Fruit fly (Drosophila melanogaster) whole organism, embryonic: ENCODE measurements around the gene CG6843.
A peak's percentile ranks its signal among the peaks of the same experiment; 100 is the strongest.

ENCODE experiments used
- Adf1 ChIP-seq: fragments of 200-800 bp; sonication (Bioruptor generic); IDR thresholded peaks from 2 replicates; pipeline ENCODE4 v1.3.6; 2022; ENCODE audit warnings: missing biosample characterization, missing genetic modification characterization
- BtbVII ChIP-seq: fragments of 200-800 bp; sonication (Bioruptor generic); optimal IDR thresholded peaks from 3 replicates; lab custom pipeline; 2017; ENCODE audit warnings: missing biosample characterization, mild to moderate bottlenecking, missing genetic modification characterization
- CG10209 ChIP-seq: fragments of 200-800 bp; sonication (Bioruptor generic); optimal IDR thresholded peaks from 3 replicates; lab custom pipeline; 2017; ENCODE audit warnings: missing biosample characterization, mild to moderate bottlenecking, missing genetic modification characterization, missing genetic modification reagents
- CG10431 ChIP-seq: fragments of 200-800 bp; sonication (Bioruptor generic); optimal IDR thresholded peaks from 3 replicates; lab custom pipeline; 2018; ENCODE audit warnings: missing biosample characterization, mild to moderate bottlenecking, missing genetic modification characterization
- CG10565 ChIP-seq: fragments of 200-800 bp; sonication (Bioruptor generic); optimal IDR thresholded peaks from 3 replicates; lab custom pipeline; 2016; ENCODE audit warnings: missing biosample characterization, mild to moderate bottlenecking, missing genetic modification characterization
- CG12104 ChIP-seq: fragments of 200-800 bp; sonication (Bioruptor generic); optimal IDR thresholded peaks from 3 replicates; lab custom pipeline; 2016; ENCODE audit warnings: missing biosample characterization, missing genetic modification characterization
- CG12391 ChIP-seq: fragments of 200-800 bp; sonication (Bioruptor generic); optimal IDR thresholded peaks from 3 replicates; lab custom pipeline; 2018; ENCODE audit warnings: missing biosample characterization, mild to moderate bottlenecking, missing genetic modification characterization, moderate library complexity
- CG13424 ChIP-seq: fragments of 200-800 bp; sonication (Bioruptor generic); optimal IDR thresholded peaks from 2 replicates; lab custom pipeline; 2019; ENCODE audit warnings: missing biosample characterization, mild to moderate bottlenecking, missing genetic modification characterization, moderate library complexity
- CG13775 ChIP-seq: fragments of 200-800 bp; sonication (Bioruptor generic); optimal IDR thresholded peaks from 3 replicates; lab custom pipeline; 2017; ENCODE audit warnings: missing biosample characterization, mild to moderate bottlenecking, missing genetic modification characterization
- CG14014 ChIP-seq: fragments of 200-800 bp; sonication (Bioruptor generic); IDR thresholded peaks from 2 replicates; pipeline ENCODE4 v1.3.6; 2022; ENCODE audit warnings: missing biosample characterization, missing genetic modification characterization
- CG14860 ChIP-seq: fragments of 200-800 bp; sonication (Bioruptor generic); IDR thresholded peaks from 3 replicates; pipeline ENCODE4 v1.3.6; 2022; ENCODE audit warnings: missing biosample characterization, missing genetic modification characterization; ENCODE audit not compliant: partially characterized antibody
- CG15011 ChIP-seq: fragments of 200-800 bp; sonication (Bioruptor generic); optimal IDR thresholded peaks from 3 replicates; lab custom pipeline; 2018; ENCODE audit warnings: missing biosample characterization, mild to moderate bottlenecking, missing genetic modification characterization
- CG15479 ChIP-seq: fragments of 200-800 bp; sonication (Bioruptor generic); optimal IDR thresholded peaks from 3 replicates; lab custom pipeline; 2019; ENCODE audit warnings: missing biosample characterization, mild to moderate bottlenecking, missing genetic modification characterization, moderate library complexity
- CG1603 ChIP-seq: fragments of 200-800 bp; sonication (Bioruptor generic); optimal IDR thresholded peaks from 2 replicates; lab custom pipeline; 2019; ENCODE audit warnings: missing biosample characterization, mild to moderate bottlenecking, missing genetic modification characterization, moderate library complexity
- CG17568 ChIP-seq: fragments of 200-800 bp; sonication (Bioruptor generic); optimal IDR thresholded peaks from 2 replicates; lab custom pipeline; 2018; ENCODE audit warnings: missing biosample characterization, mild to moderate bottlenecking, missing genetic modification characterization, moderate library complexity
- CG2116 ChIP-seq: fragments of 200-800 bp; sonication (Bioruptor generic); optimal IDR thresholded peaks from 3 replicates; lab custom pipeline; 2018; ENCODE audit warnings: missing biosample characterization, mild to moderate bottlenecking, missing genetic modification characterization
- CG2889 ChIP-seq: fragments of 200-800 bp; sonication (Bioruptor generic); IDR thresholded peaks from 3 replicates; pipeline ENCODE4 v1.3.6; 2022; ENCODE audit warnings: missing biosample characterization, missing genetic modification characterization
- CG30020 ChIP-seq: fragments of 200-800 bp; optimal IDR thresholded peaks from 2 replicates; lab custom pipeline; 2019; ENCODE audit warnings: missing biosample characterization, mild to moderate bottlenecking, missing genetic modification characterization, moderate library complexity
- CG3407 ChIP-seq: fragments of 200-800 bp; sonication (Bioruptor generic); optimal IDR thresholded peaks from 2 replicates; lab custom pipeline; 2018; ENCODE audit warnings: missing biosample characterization, mild to moderate bottlenecking, missing genetic modification characterization
- CG4328 ChIP-seq: fragments of 200-800 bp; sonication (Bioruptor generic); optimal IDR thresholded peaks from 3 replicates; lab custom pipeline; 2017; ENCODE audit warnings: missing biosample characterization, missing genetic modification reagents, missing genetic modification characterization
- CG5953 ChIP-seq: fragments of 200-800 bp; sonication (Bioruptor generic); IDR thresholded peaks from 2 replicates; pipeline ENCODE4 v1.3.6; 2022; ENCODE audit warnings: missing biosample characterization, missing genetic modification characterization
- CG6175 ChIP-seq: fragments of 200-800 bp; sonication (Bioruptor generic); IDR thresholded peaks from 3 replicates; pipeline ENCODE4 v1.3.6; 2022; ENCODE audit warnings: missing biosample characterization, missing genetic modification characterization
- CG6854 ChIP-seq: fragments of 200-800 bp; sonication (Bioruptor generic); optimal IDR thresholded peaks from 3 replicates; lab custom pipeline; 2017; ENCODE audit warnings: missing biosample characterization, mild to moderate bottlenecking, missing genetic modification characterization
- Doc3 ChIP-seq: fragments of 200-800 bp; sonication (Bioruptor generic); IDR thresholded peaks from 3 replicates; pipeline ENCODE4 v1.3.6; 2022; ENCODE audit warnings: missing biosample characterization, missing genetic modification characterization; ENCODE audit not compliant: partially characterized antibody
- ERR ChIP-seq: fragments of 200-800 bp; sonication (Bioruptor generic); optimal IDR thresholded peaks from 2 replicates; lab custom pipeline; 2016; ENCODE audit warnings: missing biosample characterization, missing genetic modification characterization
- H2.0 ChIP-seq: fragments of 200-800 bp; sonication (Bioruptor generic); IDR thresholded peaks from 2 replicates; pipeline ENCODE4 v1.3.6; 2022; ENCODE audit warnings: missing biosample characterization, missing genetic modification characterization
- Hand ChIP-seq: fragments of 200-800 bp; sonication (Bioruptor generic); optimal IDR thresholded peaks from 2 replicates; lab custom pipeline; 2017; ENCODE audit warnings: mild to moderate bottlenecking, missing biosample characterization, missing genetic modification reagents, missing genetic modification characterization
- Meics ChIP-seq: fragments of 200-800 bp; sonication (Bioruptor generic); optimal IDR thresholded peaks from 2 replicates; lab custom pipeline; 2017; ENCODE audit warnings: missing biosample characterization, mild to moderate bottlenecking, missing genetic modification characterization
- PHDP ChIP-seq: fragments of 200-800 bp; sonication (Bioruptor generic); optimal IDR thresholded peaks from 3 replicates; lab custom pipeline; 2018; ENCODE audit warnings: missing biosample characterization, mild to moderate bottlenecking, missing genetic modification characterization, moderate library complexity
- Rx ChIP-seq: fragments of 200-800 bp; sonication (Bioruptor generic); IDR thresholded peaks from 2 replicates; pipeline ENCODE4 v1.3.6; 2022; ENCODE audit warnings: missing biosample characterization, missing genetic modification characterization
- Side ChIP-seq: fragments of 200-800 bp; sonication (Bioruptor generic); optimal IDR thresholded peaks from 2 replicates; lab custom pipeline; 2016; ENCODE audit warnings: missing biosample characterization, missing genetic modification characterization
- Sry-β ChIP-seq: fragments of 200-800 bp; sonication (Bioruptor generic); optimal IDR thresholded peaks from 2 replicates; lab custom pipeline; 2018; ENCODE audit warnings: missing biosample characterization, mild to moderate bottlenecking, missing genetic modification characterization, moderate library complexity
- ac ChIP-seq: fragments of 200-800 bp; sonication (Bioruptor generic); optimal IDR thresholded peaks from 3 replicates; lab custom pipeline; 2017; ENCODE audit warnings: missing biosample characterization, mild to moderate bottlenecking, missing genetic modification characterization
- chinmo ChIP-seq: fragments of 200-800 bp; sonication (Bioruptor generic); IDR thresholded peaks from 4 replicates; pipeline ENCODE4 v1.3.6; 2022; ENCODE audit warnings: missing biosample characterization, missing genetic modification characterization; ENCODE audit not compliant: partially characterized antibody
- da ChIP-seq: fragments of 200-800 bp; sonication (Bioruptor generic); optimal IDR thresholded peaks from 2 replicates; lab custom pipeline; 2016; ENCODE audit warnings: missing biosample characterization, missing genetic modification characterization
- dpn ChIP-seq, 2 experiments: fragments of 200-800 bp; sonication (Bioruptor generic); optimal IDR thresholded peaks; 3 replicates each; lab custom pipeline; 2016; ENCODE audit warnings: missing biosample characterization in 2 of 2, missing genetic modification characterization in 2 of 2
- fd102C ChIP-seq: fragments of 200-800 bp; sonication (Bioruptor generic); optimal IDR thresholded peaks from 2 replicates; lab custom pipeline; 2018; ENCODE audit warnings: missing biosample characterization, mild to moderate bottlenecking, missing genetic modification characterization, moderate library complexity
- fru ChIP-seq: fragments of >200 bp; optimal IDR thresholded peaks from 2 replicates; lab custom pipeline; 2017
- hth ChIP-seq: fragments of >200 bp; optimal IDR thresholded peaks from 2 replicates; lab custom pipeline; 2017; ENCODE audit warnings: inconsistent platforms
- kah ChIP-seq: fragments of 200-800 bp; sonication (Bioruptor generic); optimal IDR thresholded peaks from 2 replicates; lab custom pipeline; 2018; ENCODE audit warnings: missing biosample characterization, mild to moderate bottlenecking, missing genetic modification characterization
- lilli ChIP-seq: fragments of 200-800 bp; sonication (Bioruptor generic); optimal IDR thresholded peaks from 3 replicates; lab custom pipeline; 2016; ENCODE audit warnings: missing biosample characterization, missing genetic modification characterization
- mirr ChIP-seq: fragments of 200-800 bp; sonication (Bioruptor generic); optimal IDR thresholded peaks from 3 replicates; lab custom pipeline; 2018; ENCODE audit warnings: missing biosample characterization, mild to moderate bottlenecking, missing genetic modification characterization
- sima ChIP-seq: fragments of 200-800 bp; sonication (Bioruptor generic); optimal IDR thresholded peaks from 2 replicates; lab custom pipeline; 2016; ENCODE audit warnings: missing biosample characterization, missing genetic modification characterization
- so ChIP-seq: fragments of 200-800 bp; sonication (Bioruptor generic); IDR thresholded peaks from 3 replicates; pipeline ENCODE4 v1.3.6; 2022; ENCODE audit warnings: missing biosample characterization, missing genetic modification characterization
- sob ChIP-seq: fragments of 200-800 bp; sonication (Bioruptor generic); IDR thresholded peaks from 2 replicates; pipeline ENCODE4 v1.3.6; 2022; ENCODE audit warnings: missing biosample characterization, missing genetic modification characterization
- trem ChIP-seq: fragments of 200-800 bp; optimal IDR thresholded peaks from 3 replicates; lab custom pipeline; 2019; ENCODE audit warnings: missing biosample characterization, mild to moderate bottlenecking, missing genetic modification characterization, moderate library complexity
- tup ChIP-seq: fragments of 200-800 bp; sonication (Bioruptor generic); optimal IDR thresholded peaks from 2 replicates; lab custom pipeline; 2016; ENCODE audit warnings: missing biosample characterization, mild to moderate bottlenecking, missing genetic modification characterization, moderate library complexity
- vvl ChIP-seq: fragments of 200-800 bp; sonication (Bioruptor generic); IDR thresholded peaks from 2 replicates; pipeline ENCODE4 v1.3.6; 2022; ENCODE audit warnings: missing biosample characterization, missing genetic modification characterization
- wor ChIP-seq: fragments of 200-800 bp; sonication (Bioruptor generic); IDR thresholded peaks from 2 replicates; pipeline ENCODE4 v1.3.6; 2022; ENCODE audit warnings: missing biosample characterization, missing genetic modification characterization

The CG6843 gene

DNA sequence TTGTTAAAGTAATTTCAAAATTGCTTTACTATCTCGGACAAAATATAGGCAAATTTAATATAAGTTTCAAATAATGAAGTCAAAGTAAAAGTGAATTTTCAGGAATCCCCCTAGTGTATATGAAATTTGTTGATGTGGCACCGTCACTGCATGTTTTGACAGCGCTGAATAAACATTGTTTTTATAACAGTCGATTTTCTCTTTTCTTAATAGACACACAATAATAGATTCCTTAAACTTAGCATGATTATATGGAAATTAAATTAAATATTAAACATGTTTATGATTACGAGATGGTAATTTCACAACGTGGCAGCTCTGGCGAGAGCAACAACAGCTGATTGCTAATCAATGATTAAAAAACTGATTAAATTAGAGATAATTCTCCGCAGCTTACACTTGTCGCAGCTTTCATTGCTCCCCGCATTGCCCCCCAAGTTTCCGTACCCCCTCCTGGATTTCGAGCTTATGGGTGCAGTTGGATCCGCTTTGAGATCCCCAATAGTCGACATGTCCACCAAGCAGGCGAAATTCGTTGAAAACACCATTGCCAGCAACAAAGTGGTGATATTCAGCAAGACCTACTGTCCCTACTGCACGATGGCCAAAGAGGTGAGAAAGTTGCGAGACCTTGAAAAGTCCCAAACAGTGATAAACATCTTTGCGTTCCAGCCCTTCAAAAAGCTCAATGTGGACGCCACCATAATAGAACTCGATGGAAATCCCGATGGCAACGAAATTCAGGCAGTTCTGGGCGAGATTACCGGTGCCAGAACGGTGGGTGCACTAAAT, 32.2 kb upstream of the CG6843 start, which contains the start of gene Grx1 (continued):
- no peak for TF ChIP-seq Hand (GFP tag; lab: Kevin White, UChicago)
- TF ChIP-seq CG10431 (GFP tag; lab: Kevin White, UChicago): no peak
- no peak for TF ChIP-seq CG5953 (GFP tag; lab: Robert Waterston, UW)
- peak; percentile 10 for TF ChIP-seq mirr
- TF ChIP-seq fd102C (GFP tag; lab: Kevin White, UChicago): no peak
- TF ChIP-seq sima (GFP tag; lab: Kevin White, UChicago): no peak
- TF ChIP-seq Side (GFP tag; lab: Kevin White, UChicago): no peak
- TF ChIP-seq CG2116 (GFP tag; lab: Kevin White, UChicago): peak; percentile 66
- TF ChIP-seq CG13424 (tag; lab: Kevin White, UChicago): peak; percentile 68
- no peak for TF ChIP-seq Rx (GFP tag; lab: Robert Waterston, UW)
- no peak for TF ChIP-seq CG15479 (GFP tag; lab: Kevin White, UChicago)
- peak; percentile 77 for TF ChIP-seq CG12391
- peak; percentile 57 for TF ChIP-seq CG1603
- TF ChIP-seq CG4328 (GFP tag; lab: Kevin White, UChicago): peak; percentile 43
- no peak for TF ChIP-seq CG12104
- 0 out of 2 replicates have a peak, but pooled peaks have one; percentile 20 for TF ChIP-seq H2.0
- peak; percentile 67 for TF ChIP-seq BtbVII (GFP tag; lab: Kevin White, UChicago)
- no peak for TF ChIP-seq fru
- no peak for TF ChIP-seq wor
- TF ChIP-seq hth (lab: Kevin White, UChicago): no peak
- TF ChIP-seq CG14014 (GFP tag; lab: Robert Waterston, UW): no peak
- no peak for TF ChIP-seq Doc3
- peak; percentile 60 for TF ChIP-seq CG17568 (GFP tag; lab: Kevin White, UChicago)
- TF ChIP-seq Sry-β (GFP tag; lab: Kevin White, UChicago): no peak
- TF ChIP-seq lilli (GFP tag; lab: Kevin White, UChicago): peak; percentile 80
- no peak for TF ChIP-seq chinmo (GFP tag; lab: Robert Waterston, UW)
- peak; percentile 61 for TF ChIP-seq CG30020 (tag; lab: Kevin White, UChicago)
- no peak for TF ChIP-seq da (GFP tag; lab: Kevin White, UChicago)
- TF ChIP-seq CG2889: no peak
- no peak for TF ChIP-seq ac (GFP tag; lab: Kevin White, UChicago)
- TF ChIP-seq CG10209: peak; percentile 41
- no peak for TF ChIP-seq so (GFP tag; lab: Robert Waterston, UW)
- TF ChIP-seq dpn (GFP tag; optimal IDR thresholded peaks at IDR 0.05; lab: Kevin White, UChicago): peak; percentile 49 to 59
- TF ChIP-seq CG15011: peak; percentile 16
- TF ChIP-seq CG6175: no peak
- TF ChIP-seq CG3407 (GFP tag; lab: Kevin White, UChicago): peak; percentile 21
- no peak for TF ChIP-seq CG14860 (GFP tag; lab: Robert Waterston, UW)
- no peak for TF ChIP-seq ERR
- TF ChIP-seq sob: peak; percentile 33; the same call in 1 of the 2 replicates
- peak; percentile 5 for TF ChIP-seq kah (GFP tag; lab: Kevin White, UChicago)
- TF ChIP-seq CG6854 (GFP tag; lab: Kevin White, UChicago): no peak
- TF ChIP-seq CG10565: no peak
- TF ChIP-seq Adf1 (GFP tag; lab: Robert Waterston, UW): no peak; the same call in 1 of the 2 replicates
- TF ChIP-seq PHDP (tag; lab: Kevin White, UChicago): peak; percentile 76
- TF ChIP-seq Meics: peak; percentile 70
- TF ChIP-seq tup (GFP tag; lab: Kevin White, UChicago): no peak
- peak; percentile 59 for TF ChIP-seq trem (tag; lab: Kevin White, UChicago)
- TF ChIP-seq CG13775 (GFP tag; lab: Kevin White, UChicago): peak; percentile 53
- peak; percentile 67 for TF ChIP-seq vvl (GFP tag; lab: Robert Waterston, UW)
